Worm (Caenorhabditis elegans) whole organism, mixed stage, embryonic: ENCODE measurements around the gene ttr-7.

Experiments used
- M03D4.4 ChIP-seq: sonication (generic microtip); optimal IDR thresholded peaks from 2 replicates; lab custom pipeline; 2017; ENCODE audit warnings: mild to moderate bottlenecking, missing genetic modification characterization, missing compliant biosample characterization
- bed-3 ChIP-seq: fragments of 200-800 bp; sonication (Bioruptor generic); optimal IDR thresholded peaks from 3 replicates; lab custom pipeline; 2018; ENCODE audit warnings: mild to moderate bottlenecking, missing genetic modification characterization, moderate library complexity, missing compliant biosample characterization
- blmp-1 ChIP-seq: fragments of 150-350 bp; optimal IDR thresholded peaks from 2 replicates; lab custom pipeline; 2014; ENCODE audit warnings: missing biosample characterization, missing genetic modification characterization
- ceh-39 ChIP-seq: fragments of 150-350 bp; optimal IDR thresholded peaks from 2 replicates; lab custom pipeline; 2014; ENCODE audit warnings: missing biosample characterization, missing genetic modification characterization
- ceh-43 ChIP-seq: fragments of 200-800 bp; sonication (Bioruptor generic); optimal IDR thresholded peaks from 2 replicates; lab custom pipeline; 2018; ENCODE audit warnings: mild to moderate bottlenecking, missing genetic modification characterization, moderate library complexity, missing compliant biosample characterization
- ceh-83 ChIP-seq: fragments of 200-800 bp; sonication (Bioruptor generic); optimal IDR thresholded peaks from 2 replicates; lab custom pipeline; 2018; ENCODE audit warnings: mild to moderate bottlenecking, missing genetic modification characterization, missing compliant biosample characterization
- ces-1 ChIP-seq: fragments of 150-350 bp; optimal IDR thresholded peaks from 2 replicates; lab custom pipeline; 2014; ENCODE audit warnings: missing biosample characterization, missing genetic modification reagents, missing genetic modification characterization
- cnd-1 ChIP-seq: fragments of 200-800 bp; sonication (Bioruptor generic); optimal IDR thresholded peaks from 2 replicates; lab custom pipeline; 2018; ENCODE audit warnings: mild to moderate bottlenecking, missing genetic modification characterization, missing compliant biosample characterization
- drap-1 ChIP-seq: fragments of 200-800 bp; sonication (Bioruptor generic); optimal IDR thresholded peaks from 3 replicates; lab custom pipeline; 2018; ENCODE audit warnings: mild to moderate bottlenecking, missing genetic modification characterization, missing compliant biosample characterization
- elt-1 ChIP-seq: sonication (generic microtip); optimal IDR thresholded peaks from 2 replicates; lab custom pipeline; 2017; ENCODE audit warnings: missing genetic modification characterization, mild to moderate bottlenecking, missing compliant biosample characterization, antibody characterized with exemption, moderate library complexity, borderline replicate concordance; ENCODE audit not compliant: insufficient read depth
- elt-3 ChIP-seq: fragments of 150-350 bp; optimal IDR thresholded peaks from 2 replicates; lab custom pipeline; 2014; ENCODE audit warnings: missing biosample characterization, missing genetic modification characterization
- flh-1 ChIP-seq: fragments of 200-800 bp; sonication (Bioruptor generic); optimal IDR thresholded peaks from 2 replicates; lab custom pipeline; 2018; ENCODE audit warnings: mild to moderate bottlenecking, missing genetic modification characterization, moderate library complexity, missing compliant biosample characterization
- ham-2 ChIP-seq: fragments of 200-800 bp; sonication (Bioruptor generic); optimal IDR thresholded peaks from 2 replicates; lab custom pipeline; 2018; ENCODE audit warnings: mild to moderate bottlenecking, missing genetic modification characterization, missing compliant biosample characterization
- hlh-1 ChIP-seq: fragments of 150-350 bp; optimal IDR thresholded peaks from 2 replicates; lab custom pipeline; 2014; ENCODE audit warnings: missing biosample characterization, missing genetic modification reagents, missing genetic modification characterization
- lin-13 ChIP-seq: fragments of 150-350 bp; optimal IDR thresholded peaks from 2 replicates; lab custom pipeline; 2014; ENCODE audit warnings: missing biosample characterization, missing genetic modification characterization
- lin-32 ChIP-seq: fragments of 200-800 bp; sonication (Bioruptor generic); optimal IDR thresholded peaks from 2 replicates; lab custom pipeline; 2018; ENCODE audit warnings: mild to moderate bottlenecking, missing genetic modification characterization, missing compliant biosample characterization
- lsy-2 ChIP-seq: fragments of 150-350 bp; optimal IDR thresholded peaks from 2 replicates; lab custom pipeline; 2014; ENCODE audit warnings: missing biosample characterization, missing genetic modification characterization
- mab-5 ChIP-seq: fragments of 150-350 bp; optimal IDR thresholded peaks from 2 replicates; lab custom pipeline; 2014; ENCODE audit warnings: missing biosample characterization, missing genetic modification characterization
- mep-1 ChIP-seq: fragments of 150-350 bp; optimal IDR thresholded peaks from 2 replicates; lab custom pipeline; 2017; ENCODE audit warnings: missing biosample characterization, missing genetic modification reagents, missing genetic modification characterization, inconsistent platforms
- mls-2 ChIP-seq: sonication (generic microtip); optimal IDR thresholded peaks from 2 replicates; lab custom pipeline; 2016; ENCODE audit warnings: mild to moderate bottlenecking, missing genetic modification characterization, moderate library complexity, missing compliant biosample characterization
- nhr-12 ChIP-seq: fragments of 150-350 bp; optimal IDR thresholded peaks from 2 replicates; lab custom pipeline; 2014; ENCODE audit warnings: missing biosample characterization, missing genetic modification characterization
- nhr-2 ChIP-seq: fragments of 150-350 bp; optimal IDR thresholded peaks from 2 replicates; lab custom pipeline; 2014; ENCODE audit warnings: missing biosample characterization, missing genetic modification characterization
- nhr-237 ChIP-seq: fragments of 150-350 bp; optimal IDR thresholded peaks from 2 replicates; lab custom pipeline; 2014; ENCODE audit warnings: missing biosample characterization, missing genetic modification characterization
- nhr-28 ChIP-seq: fragments of 150-350 bp; optimal IDR thresholded peaks from 2 replicates; lab custom pipeline; 2014; ENCODE audit warnings: missing biosample characterization, missing genetic modification characterization
- nhr-76 ChIP-seq: sonication (generic microtip); optimal IDR thresholded peaks from 2 replicates; lab custom pipeline; 2017; ENCODE audit warnings: missing biosample characterization, missing genetic modification characterization
- pha-4 ChIP-seq: fragments of 150-350 bp; optimal IDR thresholded peaks from 2 replicates; lab custom pipeline; 2018; ENCODE audit warnings: missing biosample characterization, missing genetic modification reagents, missing genetic modification characterization
- sem-2 ChIP-seq: fragments of 200-800 bp; sonication (Bioruptor generic); optimal IDR thresholded peaks from 2 replicates; lab custom pipeline; 2018; ENCODE audit warnings: mild to moderate bottlenecking, missing genetic modification characterization, missing compliant biosample characterization
- snpc-4 ChIP-seq: fragments of 150-350 bp; optimal IDR thresholded peaks from 2 replicates; lab custom pipeline; 2014; ENCODE audit warnings: missing biosample characterization, missing genetic modification characterization
- sptf-1 ChIP-seq: sonication (generic microtip); optimal IDR thresholded peaks from 2 replicates; lab custom pipeline; 2017; ENCODE audit warnings: mild to moderate bottlenecking, missing genetic modification characterization, moderate library complexity, missing compliant biosample characterization
- tbx-8 ChIP-seq: fragments of 200-800 bp; sonication (Bioruptor generic); optimal IDR thresholded peaks from 2 replicates; lab custom pipeline; 2018; ENCODE audit warnings: mild to moderate bottlenecking, missing genetic modification characterization, moderate library complexity, missing compliant biosample characterization
- unc-120 ChIP-seq: sonication (generic microtip); optimal IDR thresholded peaks from 2 replicates; lab custom pipeline; 2017; ENCODE audit warnings: missing genetic modification characterization, missing compliant biosample characterization; ENCODE audit not compliant: poor library complexity, severe bottlenecking
- unc-39 ChIP-seq: fragments of 150-350 bp; optimal IDR thresholded peaks from 2 replicates; lab custom pipeline; 2014; ENCODE audit warnings: missing biosample characterization, missing genetic modification characterization
- unc-62 ChIP-seq: fragments of 150-350 bp; optimal IDR thresholded peaks from 2 replicates; lab custom pipeline; 2014; ENCODE audit warnings: missing biosample characterization, missing genetic modification reagents, missing genetic modification characterization
- zip-8 ChIP-seq: fragments of 150-350 bp; optimal IDR thresholded peaks from 2 replicates; lab custom pipeline; 2014; ENCODE audit warnings: missing biosample characterization, missing genetic modification characterization
- ztf-11 ChIP-seq: fragments of 150-350 bp; optimal IDR thresholded peaks from 2 replicates; lab custom pipeline; 2014; ENCODE audit warnings: missing biosample characterization, missing genetic modification characterization

Gene ttr-7

ce11 chrIII:640198-640803 is 34.5 kb downstream of the ttr-7 start, which contains the start of the genes tag-266 and tag-267 (continued):
- peak; percentile 15 for TF ChIP-seq unc-120 (tag; lab: Kevin White, UChicago)
- TF ChIP-seq lsy-2 (tag; lab: Kevin White, UChicago): peak; percentile 70
- TF ChIP-seq ham-2 (GFP tag; lab: Kevin White, UChicago): no peak
- TF ChIP-seq lin-32: no peak

DNA sequence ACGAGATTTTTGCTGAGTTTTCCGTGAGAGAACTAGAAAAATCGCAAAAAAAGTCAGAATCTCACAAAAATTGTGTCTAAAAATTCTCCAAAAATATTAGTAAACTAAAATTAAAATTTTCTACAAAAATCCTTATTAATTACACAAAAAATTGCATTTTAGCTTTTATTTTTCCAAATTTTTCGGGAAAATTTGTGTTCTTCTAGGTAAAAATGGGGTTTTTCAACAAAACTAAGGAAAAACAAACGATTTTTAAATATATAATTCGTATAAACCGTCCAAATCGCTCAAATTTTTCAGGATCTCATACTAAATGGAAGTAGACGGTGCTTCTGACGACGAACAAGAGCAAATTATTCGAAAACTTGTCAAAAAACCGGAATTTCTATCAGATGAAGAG is 36.0 kb downstream of the ttr-7 start, which contains the start of gene W06E11.1:
Gene W06E11.1, plus strand, starts transcription at position 301 of the 400 bp plus-strand sequence.
- TF ChIP-seq flh-1 (GFP tag; lab: Kevin White, UChicago) (no peak), sptf-1 (tag; lab: Kevin White, UChicago) (no peak), ztf-11 (tag; lab: Kevin White, UChicago) (no peak), tbx-8 (GFP tag; lab: Kevin White, UChicago) (no peak), unc-62 (GFP tag; lab: Kevin White, UChicago) (no peak), lin-32 (no peak)

- TF ChIP-seq unc-62 (GFP tag; lab: Kevin White, UChicago): no peak
- no peak for TF ChIP-seq elt-1 (tag; lab: Kevin White, UChicago)
- no peak for TF ChIP-seq unc-39 (tag; lab: Kevin White, UChicago)
- no peak for TF ChIP-seq unc-120 (tag; lab: Kevin White, UChicago)
- no peak for TF ChIP-seq pha-4 (tag; lab: Kevin White, UChicago)
- no peak for TF ChIP-seq lin-32
- no peak for TF ChIP-seq ham-2 (GFP tag; lab: Kevin White, UChicago)
Measured at ce11 chrIII:644660-645059, 38.9 kb downstream of the ttr-7 start.

DNA sequence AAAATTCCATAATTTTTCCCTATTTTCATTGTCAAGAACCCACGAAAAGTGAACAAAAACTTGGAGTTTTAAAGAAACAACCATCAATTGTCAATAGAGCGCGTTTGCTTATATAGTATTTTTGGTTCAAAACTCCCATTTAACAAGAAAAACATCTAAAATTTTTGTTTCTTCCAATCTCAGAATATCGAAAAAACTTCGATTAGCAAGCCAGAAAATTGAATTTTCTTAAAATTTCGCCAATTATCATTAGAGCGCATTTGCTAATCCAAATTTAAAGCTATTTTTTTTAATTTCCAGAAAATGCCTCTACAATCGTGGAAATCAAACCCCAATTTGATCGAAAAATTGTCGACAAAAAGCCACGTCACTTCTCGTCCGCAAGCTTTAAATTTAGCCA is 40.6 kb downstream of the ttr-7 start, which contains the start of gene orai-1:
Gene orai-1, plus strand, starts transcription at position 301 of the 400 bp plus-strand sequence.
- TF ChIP-seq zip-8 (tag; lab: Kevin White, UChicago) (peak; percentile 18), snpc-4 (no peak), ztf-11 (tag; lab: Kevin White, UChicago) (no peak), mls-2 (tag; lab: Kevin White, UChicago) (no peak)

- TF ChIP-seq flh-1 (GFP tag; lab: Kevin White, UChicago) (no peak), ztf-11 (tag; lab: Kevin White, UChicago) (no peak), mls-2 (tag; lab: Kevin White, UChicago) (no peak), mab-5 (tag; lab: Kevin White, UChicago) (no peak), sptf-1 (tag; lab: Kevin White, UChicago) (no peak), lin-13 (tag; lab: Kevin White, UChicago) (no peak), drap-1 (GFP tag; lab: Kevin White, UChicago) (no peak), unc-120 (tag; lab: Kevin White, UChicago) (peak; percentile 63), nhr-76 (tag; lab: Kevin White, UChicago) (no peak), elt-1 (tag; lab: Kevin White, UChicago) (no peak), tbx-8 (GFP tag; lab: Kevin White, UChicago) (no peak), ham-2 (GFP tag; lab: Kevin White, UChicago) (peak; percentile 92), lin-32 (no peak), blmp-1 (no peak), nhr-2 (peak; percentile 1), cnd-1 (tag; lab: Kevin White, UChicago) (no peak), unc-39 (tag; lab: Kevin White, UChicago) (no peak), snpc-4 (no peak), ceh-39 (tag; lab: Kevin White, UChicago) (no peak), elt-3 (tag; lab: Kevin White, UChicago) (no peak), hlh-1 (tag; lab: Kevin White, UChicago) (no peak), M03D4.4 (tag; lab: Kevin White, UChicago) (no peak), unc-62 (GFP tag; lab: Kevin White, UChicago) (no peak), nhr-12 (tag; lab: Kevin White, UChicago) (no peak), lsy-2 (tag; lab: Kevin White, UChicago) (no peak), bed-3 (GFP tag; lab: Kevin White, UChicago) (no peak), pha-4 (tag; lab: Kevin White, UChicago) (peak; percentile 53), zip-8 (tag; lab: Kevin White, UChicago) (no peak), mep-1 (tag; lab: Kevin White, UChicago) (peak; percentile 14), nhr-28 (no peak), nhr-237 (no peak), sem-2 (GFP tag; lab: Kevin White, UChicago) (no peak), ces-1 (GFP tag; lab: Kevin White, UChicago) (no peak), ceh-43 (GFP tag; lab: Kevin White, UChicago) (no peak), ceh-83 (GFP tag; lab: Kevin White, UChicago) (no peak)
Measured at ce11 chrIII:647248-647647, 41.4 kb downstream of the ttr-7 start.
